Worm (Caenorhabditis elegans) whole organism, L2 larva: ENCODE data around the gene end-1.

Experiments
- egl-27 ChIP-seq: sonication (generic microtip); optimal IDR thresholded peaks from 3 replicates; lab custom pipeline; 2017; ENCODE audit warnings: missing biosample characterization, missing genetic modification reagents, missing genetic modification characterization
- lin-13 ChIP-seq: fragments of 150-350 bp; optimal IDR thresholded peaks from 2 replicates; lab custom pipeline; 2014; ENCODE audit warnings: missing biosample characterization, missing genetic modification reagents, missing genetic modification characterization
- lin-39 ChIP-seq: fragments of 150-350 bp; optimal IDR thresholded peaks from 2 replicates; lab custom pipeline; 2014; ENCODE audit warnings: missing biosample characterization, missing genetic modification reagents, missing genetic modification characterization
- nhr-77 ChIP-seq: fragments of 150-350 bp; optimal IDR thresholded peaks from 2 replicates; lab custom pipeline; 2014; ENCODE audit warnings: missing biosample characterization, missing genetic modification characterization
- unc-62 ChIP-seq: fragments of 150-350 bp; optimal IDR thresholded peaks from 2 replicates; lab custom pipeline; 2014; ENCODE audit warnings: missing biosample characterization, missing genetic modification reagents, missing genetic modification characterization

DNA sequence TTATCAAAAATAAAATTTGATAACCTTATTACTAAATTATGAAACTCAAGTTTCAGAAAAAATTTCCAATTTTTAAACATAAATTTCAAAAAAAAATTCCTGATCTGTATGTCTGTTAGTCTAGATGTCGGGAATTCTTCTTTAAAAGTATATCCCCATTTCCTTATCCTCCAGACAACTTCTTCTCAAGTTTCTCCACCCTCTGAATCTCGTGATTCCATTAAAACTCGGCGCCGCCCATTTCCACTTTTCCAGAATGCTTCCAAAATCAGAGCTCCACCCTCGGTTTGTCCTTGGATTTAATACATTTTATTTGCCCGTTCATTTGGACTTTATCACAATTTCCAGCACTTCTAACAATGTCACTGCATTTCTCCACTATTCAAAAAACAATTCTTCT lies 48.7 kb downstream of the end-1 start, which contains the start of gene ins-10:
- TF ChIP-seq egl-27 (tag; lab: Kevin White, UChicago) (no peak), lin-39 (tag; lab: Kevin White, UChicago) (no peak), unc-62 (no peak), lin-13 (no peak), nhr-77 (tag; lab: Kevin White, UChicago) (no peak)
